Fruit fly (Drosophila melanogaster): ENCODE data around the gene Task6.

- TF ChIP-seq CG8159 (tag; optimal IDR thresholded peaks at IDR 0.05), result no peak
- TF ChIP-seq EcR (GFP tag; optimal IDR thresholded peaks at IDR 0.05), result no peak
- TF ChIP-seq CG12605 (GFP tag; IDR thresholded peaks at IDR 0.05), result no peak
- no peak for TF ChIP-seq CG15710 (tag; optimal IDR thresholded peaks at IDR 0.05)
- TF ChIP-seq Ets98B (GFP tag; IDR thresholded peaks at IDR 0.05), result no peak
Measured at dm6 chr3R:13617228-13617627, 57.1 kb downstream of the Task6 start.

All from whole organism, pupa.